Worm (Caenorhabditis elegans) whole organism, L2 larva: Measurements from ENCODE around the gene sec-20.

ENCODE experiments used
- ama-1 ChIP-seq: fragments of 150-350 bp; optimal IDR thresholded peaks from 2 replicates; lab custom pipeline; 2018; ENCODE audit warnings: inconsistent platforms
- ztf-11 ChIP-seq: sonication (generic microtip); optimal IDR thresholded peaks from 2 replicates; lab custom pipeline; 2017; ENCODE audit warnings: missing biosample characterization, missing genetic modification characterization

DNA sequence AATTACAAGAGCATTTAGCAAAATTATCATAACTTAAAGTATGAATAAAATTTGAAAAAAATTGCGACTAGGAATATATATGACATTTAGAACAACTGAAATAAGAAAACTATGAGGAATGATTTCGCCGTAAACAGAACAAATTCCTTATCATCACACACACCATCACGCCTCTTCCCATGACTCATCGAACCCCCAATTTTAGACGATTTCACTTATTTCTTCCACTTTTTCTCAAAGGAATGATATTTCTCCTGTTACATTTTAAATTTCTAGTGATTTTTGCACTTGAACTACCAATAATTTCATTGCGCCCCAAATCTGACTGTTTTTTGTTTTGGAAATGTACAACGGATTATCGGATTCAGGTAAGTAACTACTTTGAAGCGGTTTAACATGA is 35.3 kb upstream of the sec-20 start, which contains the start of the genes zig-13 and ver-1:
- TF ChIP-seq ztf-11 (tag; lab: Kevin White, UChicago) = no peak
- no peak for TF ChIP-seq ama-1
